Fruit fly (Drosophila melanogaster): ENCODE data around the gene kay.

dm6 chr3R:29835710-29836049 is 69.9 kb downstream of the kay start, which contains the start of gene Prtl99C:
- no peak for TF ChIP-seq CG7101 (tag; optimal IDR thresholded peaks at IDR 0.05)
- no peak for TF ChIP-seq tj (GFP tag; optimal IDR thresholded peaks at IDR 0.05)
- TF ChIP-seq ovo (GFP tag; optimal IDR thresholded peaks at IDR 0.05) = no peak
- no peak for TF ChIP-seq cnc (optimal IDR thresholded peaks at IDR 0.05)
- TF ChIP-seq kay (GFP tag; ENCODE audit: borderline replicate concordance) = no peak
- TF ChIP-seq Crg-1 (GFP tag; optimal IDR thresholded peaks at IDR 0.05) = no peak
- TF ChIP-seq toe (GFP tag; optimal IDR thresholded peaks at IDR 0.05) = no peak
- TF ChIP-seq CG5204 (GFP tag; optimal IDR thresholded peaks at IDR 0.05) = no peak
- TF ChIP-seq CG33017 (tag; optimal IDR thresholded peaks at IDR 0.05) = no peak
- TF ChIP-seq CG12768 (GFP tag; optimal IDR thresholded peaks at IDR 0.05) = no peak

Data from whole organism, adult.